Worm (Caenorhabditis elegans): Measurements from ENCODE around the gene EEED8.2.

DNA sequence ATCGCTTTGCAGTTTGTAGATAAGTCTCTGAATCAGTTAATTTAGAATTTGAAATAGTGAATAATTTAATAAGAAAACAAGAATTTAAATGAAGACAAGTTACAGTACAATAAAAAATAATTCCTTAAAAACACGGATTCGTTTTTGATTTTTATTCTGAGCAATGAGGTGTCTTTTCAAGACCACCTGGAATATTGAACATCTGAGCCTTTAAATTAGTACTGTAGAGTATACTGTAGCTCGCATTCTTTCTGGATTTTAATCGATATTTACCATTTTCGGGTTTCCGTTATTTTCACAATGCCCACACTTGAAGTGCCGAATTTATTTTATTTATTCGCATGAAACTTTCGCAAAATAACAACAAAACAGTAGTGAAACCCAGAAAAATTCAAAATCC lies 7.3 kb downstream of the EEED8.2 start, which contains the start of gene F07F6.7:
- TF ChIP-seq cog-1 (tag; optimal IDR thresholded peaks at IDR 0.05) (no peak), klf-2 (GFP tag; conservative IDR thresholded peaks at IDR 0.05) (no peak), tab-1 (GFP tag; IDR thresholded peaks at IDR 0.05) (no peak), flt-1 (GFP tag; IDR thresholded peaks at IDR 0.05) (no peak; the same call in 1 of the 2 replicates)

Measured in whole organism, midembryonic.